Worm (Caenorhabditis elegans) whole organism, L1 larva: Measurements from ENCODE around the gene spat-2.

ENCODE experiments used
- ama-1 ChIP-seq: fragments of 150-350 bp; optimal IDR thresholded peaks from 2 replicates; lab custom pipeline; 2014
- ceh-63 ChIP-seq: fragments of 200-800 bp; sonication (Bioruptor generic); optimal IDR thresholded peaks from 2 replicates; lab custom pipeline; 2018; ENCODE audit warnings: mild to moderate bottlenecking, missing genetic modification characterization, missing compliant biosample characterization
- fkh-10 ChIP-seq: sonication (generic microtip); optimal IDR thresholded peaks from 2 replicates; lab custom pipeline; 2017; ENCODE audit warnings: missing biosample characterization, missing genetic modification reagents, missing genetic modification characterization
- jun-1 ChIP-seq: fragments of 150-350 bp; optimal IDR thresholded peaks from 2 replicates; lab custom pipeline; 2014; ENCODE audit warnings: missing biosample characterization, missing genetic modification reagents, missing genetic modification characterization
- lin-13 ChIP-seq: fragments of 150-350 bp; optimal IDR thresholded peaks from 2 replicates; lab custom pipeline; 2014; ENCODE audit warnings: missing biosample characterization, missing genetic modification reagents, missing genetic modification characterization

ce11 chrIII:11032872-11033271 is 3.9 kb upstream of the spat-2 start, which contains the start of gene Y48A6B.9:
- TF ChIP-seq lin-13 (no peak), ama-1 (lab: Kevin White, UChicago) (no peak), fkh-10 (no peak), ceh-63 (GFP tag; lab: Kevin White, UChicago) (no peak), jun-1 (no peak)
